Fruit fly (Drosophila melanogaster) whole organism, embryonic: ENCODE results near the gene Dtg.

Experiments
- Awh ChIP-seq: fragments of 200-800 bp; sonication (Bioruptor generic); IDR thresholded peaks from 2 replicates; pipeline ENCODE4, ENCODE4 v1.3.6; 2022; ENCODE audit warnings: missing biosample characterization, missing genetic modification characterization
- CG12236 ChIP-seq: fragments of 200-800 bp; sonication (Bioruptor generic); optimal IDR thresholded peaks from 2 replicates; lab custom pipeline; 2016; ENCODE audit warnings: missing biosample characterization, missing genetic modification characterization
- CG1233 ChIP-seq: fragments of 200-800 bp; sonication (Bioruptor generic); optimal IDR thresholded peaks from 4 replicates; lab custom pipeline; 2018; ENCODE audit warnings: missing biosample characterization, mild to moderate bottlenecking, missing genetic modification characterization
- CG12769 ChIP-seq: fragments of 200-800 bp; sonication (Bioruptor generic); optimal IDR thresholded peaks from 2 replicates; lab custom pipeline; 2019; ENCODE audit warnings: missing biosample characterization, mild to moderate bottlenecking, missing genetic modification characterization, moderate library complexity
- CG15269 ChIP-seq: fragments of 200-800 bp; sonication (Bioruptor generic); optimal IDR thresholded peaks from 2 replicates; lab custom pipeline; 2018; ENCODE audit warnings: missing biosample characterization, mild to moderate bottlenecking, missing genetic modification characterization, moderate library complexity
- CG15479 ChIP-seq: fragments of 200-800 bp; sonication (Bioruptor generic); optimal IDR thresholded peaks from 3 replicates; lab custom pipeline; 2019; ENCODE audit warnings: missing biosample characterization, mild to moderate bottlenecking, missing genetic modification characterization, moderate library complexity
- CG1602 ChIP-seq: fragments of 200-800 bp; sonication (Bioruptor generic); optimal IDR thresholded peaks from 3 replicates; lab custom pipeline; 2016; ENCODE audit warnings: missing biosample characterization, missing genetic modification characterization
- CG16813 ChIP-seq: fragments of 200-800 bp; sonication (Bioruptor generic); IDR thresholded peaks from 3 replicates; pipeline ENCODE4 v1.3.6; 2022; ENCODE audit warnings: missing biosample characterization, missing genetic modification characterization; ENCODE audit not compliant: partially characterized antibody
- CG17186 ChIP-seq: fragments of 200-800 bp; sonication (Bioruptor generic); optimal IDR thresholded peaks from 3 replicates; lab custom pipeline; 2017; ENCODE audit warnings: missing biosample characterization, missing genetic modification reagents, missing genetic modification characterization
- CG3065 ChIP-seq: fragments of 200-800 bp; sonication (Bioruptor generic); optimal IDR thresholded peaks from 2 replicates; lab custom pipeline; 2016; ENCODE audit warnings: missing biosample characterization, missing genetic modification characterization
- CG33557 ChIP-seq: fragments of 200-800 bp; sonication (Bioruptor generic); optimal IDR thresholded peaks from 2 replicates; lab custom pipeline; 2019; ENCODE audit warnings: missing biosample characterization, mild to moderate bottlenecking, missing genetic modification characterization, moderate library complexity
- CG34376 ChIP-seq: fragments of 200-800 bp; sonication (Bioruptor generic); optimal IDR thresholded peaks from 2 replicates; lab custom pipeline; 2018; ENCODE audit warnings: missing biosample characterization, mild to moderate bottlenecking, missing genetic modification characterization
- CG4424 ChIP-seq: fragments of 200-800 bp; sonication (Bioruptor generic); optimal IDR thresholded peaks from 3 replicates; lab custom pipeline; 2016; ENCODE audit warnings: missing biosample characterization, missing genetic modification characterization
- CG6654 ChIP-seq: fragments of 200-800 bp; sonication (Bioruptor generic); optimal IDR thresholded peaks from 2 replicates; lab custom pipeline; 2017; ENCODE audit warnings: missing biosample characterization, mild to moderate bottlenecking, missing genetic modification characterization
- CG6791 ChIP-seq: fragments of 200-800 bp; sonication (Bioruptor generic); IDR thresholded peaks from 3 replicates; pipeline ENCODE4 v1.3.6; 2022; ENCODE audit warnings: missing biosample characterization, missing genetic modification characterization; ENCODE audit not compliant: partially characterized antibody
- CG7271 ChIP-seq: fragments of 200-800 bp; sonication (Bioruptor generic); optimal IDR thresholded peaks from 2 replicates; lab custom pipeline; 2018; ENCODE audit warnings: missing biosample characterization, mild to moderate bottlenecking, missing genetic modification characterization, moderate library complexity
- Camta ChIP-seq: fragments of 200-800 bp; sonication (Bioruptor generic); optimal IDR thresholded peaks from 2 replicates; lab custom pipeline; 2016; ENCODE audit warnings: missing biosample characterization, missing genetic modification characterization
- Dref ChIP-seq: fragments of 200-800 bp; sonication (Bioruptor generic); IDR thresholded peaks from 2 replicates; pipeline ENCODE4 v1.3.6; 2022; ENCODE audit warnings: missing biosample characterization, missing genetic modification characterization
- E2f2 ChIP-seq: fragments of 200-800 bp; sonication (Bioruptor generic); IDR thresholded peaks from 2 replicates; pipeline ENCODE4 v1.3.6; 2022; ENCODE audit warnings: missing biosample characterization, missing genetic modification characterization
- Ets97D ChIP-seq: fragments of 200-800 bp; sonication (Bioruptor generic); optimal IDR thresholded peaks from 3 replicates; lab custom pipeline; 2016; ENCODE audit warnings: missing biosample characterization, missing genetic modification characterization
- Gsc ChIP-seq: fragments of 200-800 bp; sonication (Bioruptor generic); IDR thresholded peaks from 2 replicates; pipeline ENCODE4 v1.3.6; 2022; ENCODE audit warnings: missing biosample characterization, missing genetic modification characterization
- HLH4C ChIP-seq: fragments of 200-800 bp; sonication (Bioruptor generic); IDR thresholded peaks from 3 replicates; pipeline ENCODE4 v1.3.6; 2022; ENCODE audit warnings: missing biosample characterization, missing genetic modification characterization; ENCODE audit not compliant: partially characterized antibody
- HmgD ChIP-seq: fragments of 200-800 bp; sonication (Bioruptor generic); optimal IDR thresholded peaks from 3 replicates; lab custom pipeline; 2016; ENCODE audit warnings: missing biosample characterization, missing genetic modification characterization
- Kr ChIP-seq: fragments of 200-800 bp; sonication (Bioruptor generic); optimal IDR thresholded peaks from 2 replicates; lab custom pipeline; 2017; ENCODE audit warnings: missing biosample characterization, mild to moderate bottlenecking, missing genetic modification characterization
- Nf-YC ChIP-seq: fragments of 200-800 bp; optimal IDR thresholded peaks from 3 replicates; lab custom pipeline; 2019; ENCODE audit warnings: missing biosample characterization, mild to moderate bottlenecking, missing genetic modification characterization, moderate library complexity
- Poxn ChIP-seq: fragments of 200-800 bp; sonication (Bioruptor generic); IDR thresholded peaks from 2 replicates; pipeline ENCODE4 v1.3.6; 2022; ENCODE audit warnings: missing biosample characterization, missing genetic modification characterization
- Sox102F ChIP-seq: fragments of 200-800 bp; sonication (Bioruptor generic); optimal IDR thresholded peaks from 2 replicates; lab custom pipeline; 2018; ENCODE audit warnings: missing biosample characterization, mild to moderate bottlenecking, missing genetic modification characterization, moderate library complexity
- Stat92E ChIP-seq, 3 experiments: fragments of >200 bp in 2 of 3; fragments of 200-800 bp in 1 of 3; sonication (Bioruptor generic) in 1 of 3; optimal IDR thresholded peaks; 2 replicates each; lab custom pipeline; 2017 to 2019; ENCODE audit warnings: missing biosample characterization in 3 of 3, missing genetic modification characterization in 3 of 3, mild to moderate bottlenecking in 1 of 3, moderate library complexity in 1 of 3
- TFAM ChIP-seq: fragments of 200-800 bp; sonication (Bioruptor generic); optimal IDR thresholded peaks from 2 replicates; lab custom pipeline; 2017; ENCODE audit warnings: missing biosample characterization, missing genetic modification characterization, inconsistent platforms
- abd-A ChIP-seq: fragments of 200-800 bp; sonication (Bioruptor generic); optimal IDR thresholded peaks from 3 replicates; lab custom pipeline; 2019; ENCODE audit warnings: missing biosample characterization, mild to moderate bottlenecking, missing genetic modification characterization, moderate library complexity
- corto ChIP-seq: fragments of 200-800 bp; sonication (Bioruptor generic); optimal IDR thresholded peaks from 2 replicates; lab custom pipeline; 2016; ENCODE audit warnings: missing biosample characterization, mild to moderate bottlenecking, missing genetic modification characterization, moderate library complexity
- dpn ChIP-seq, 2 experiments: fragments of 200-800 bp; sonication (Bioruptor generic); optimal IDR thresholded peaks; 3 replicates each; lab custom pipeline; 2016; ENCODE audit warnings: missing biosample characterization in 2 of 2, missing genetic modification characterization in 2 of 2
- ewg ChIP-seq: fragments of 200-800 bp; sonication (Bioruptor generic); optimal IDR thresholded peaks from 3 replicates; lab custom pipeline; 2017; ENCODE audit warnings: mild to moderate bottlenecking, missing biosample characterization, missing genetic modification reagents, missing genetic modification characterization
- exex ChIP-seq: fragments of 200-800 bp; sonication (Bioruptor generic); optimal IDR thresholded peaks from 4 replicates; lab custom pipeline; 2018; ENCODE audit warnings: missing biosample characterization, mild to moderate bottlenecking, missing genetic modification characterization, moderate library complexity
- gcm ChIP-seq: fragments of 200-800 bp; sonication (Bioruptor generic); optimal IDR thresholded peaks from 2 replicates; lab custom pipeline; 2019; ENCODE audit warnings: missing biosample characterization, mild to moderate bottlenecking, missing genetic modification characterization, moderate library complexity
- grau ChIP-seq: fragments of 200-800 bp; optimal IDR thresholded peaks from 3 replicates; lab custom pipeline; 2019; ENCODE audit warnings: missing biosample characterization, mild to moderate bottlenecking, missing genetic modification characterization, moderate library complexity
- gsb-n ChIP-seq: fragments of 200-800 bp; sonication (Bioruptor generic); optimal IDR thresholded peaks from 3 replicates; lab custom pipeline; 2018; ENCODE audit warnings: missing biosample characterization, mild to moderate bottlenecking, missing genetic modification characterization
- hkb ChIP-seq, 2 experiments: fragments of 200-800 bp in 1 of 2; fragments of >200 bp in 1 of 2; sonication (Bioruptor generic) in 1 of 2; IDR thresholded peaks in 1 of 2; optimal IDR thresholded peaks in 1 of 2; 2 replicates each; pipeline versions ENCODE4 v1.3.6 to Lab custom; 2017 to 2022; ENCODE audit warnings: missing biosample characterization in 1 of 2, missing genetic modification characterization in 1 of 2
- kni ChIP-seq: fragments of 200-800 bp; sonication (Bioruptor generic); optimal IDR thresholded peaks from 3 replicates; lab custom pipeline; 2017; ENCODE audit warnings: mild to moderate bottlenecking, missing biosample characterization, missing genetic modification reagents, missing genetic modification characterization
- nerfin-1 ChIP-seq: fragments of 200-800 bp; sonication (Bioruptor generic); optimal IDR thresholded peaks from 3 replicates; lab custom pipeline; 2019; ENCODE audit warnings: missing biosample characterization, mild to moderate bottlenecking, missing genetic modification characterization, moderate library complexity
- org-1 ChIP-seq: fragments of 200-800 bp; sonication (Bioruptor generic); optimal IDR thresholded peaks from 2 replicates; lab custom pipeline; 2017; ENCODE audit warnings: missing biosample characterization, missing genetic modification characterization
- sens ChIP-seq: fragments of 200-800 bp; sonication (Bioruptor generic); peaks from one replicate; lab custom pipeline; 2016; ENCODE audit warnings: missing biosample characterization, missing genetic modification characterization
- slbo ChIP-seq: fragments of 200-800 bp; sonication (Bioruptor generic); IDR thresholded peaks from 2 replicates; pipeline ENCODE4 v1.3.6; 2022; ENCODE audit warnings: missing biosample characterization, missing genetic modification characterization
- sqz ChIP-seq: fragments of 200-800 bp; sonication (Bioruptor generic); optimal IDR thresholded peaks from 3 replicates; lab custom pipeline; 2018; ENCODE audit warnings: missing biosample characterization, mild to moderate bottlenecking, missing genetic modification characterization
- sr ChIP-seq: fragments of 200-800 bp; sonication (Bioruptor generic); IDR thresholded peaks from 3 replicates; pipeline ENCODE4 v1.3.6; 2022; ENCODE audit warnings: missing biosample characterization, missing genetic modification characterization
- twi ChIP-seq: fragments of 200-800 bp; optimal IDR thresholded peaks from 2 replicates; lab custom pipeline; 2019; ENCODE audit warnings: missing biosample characterization, mild to moderate bottlenecking, missing genetic modification characterization, moderate library complexity
- unc-4 ChIP-seq: fragments of 200-800 bp; sonication (Bioruptor generic); IDR thresholded peaks from 2 replicates; pipeline ENCODE4 v1.3.6; 2022; ENCODE audit warnings: missing biosample characterization, missing genetic modification characterization; ENCODE audit not compliant: partially characterized antibody
- vvl ChIP-seq: fragments of 200-800 bp; sonication (Bioruptor generic); IDR thresholded peaks from 2 replicates; pipeline ENCODE4 v1.3.6; 2022; ENCODE audit warnings: missing biosample characterization, missing genetic modification characterization

Dtg gene

DNA sequence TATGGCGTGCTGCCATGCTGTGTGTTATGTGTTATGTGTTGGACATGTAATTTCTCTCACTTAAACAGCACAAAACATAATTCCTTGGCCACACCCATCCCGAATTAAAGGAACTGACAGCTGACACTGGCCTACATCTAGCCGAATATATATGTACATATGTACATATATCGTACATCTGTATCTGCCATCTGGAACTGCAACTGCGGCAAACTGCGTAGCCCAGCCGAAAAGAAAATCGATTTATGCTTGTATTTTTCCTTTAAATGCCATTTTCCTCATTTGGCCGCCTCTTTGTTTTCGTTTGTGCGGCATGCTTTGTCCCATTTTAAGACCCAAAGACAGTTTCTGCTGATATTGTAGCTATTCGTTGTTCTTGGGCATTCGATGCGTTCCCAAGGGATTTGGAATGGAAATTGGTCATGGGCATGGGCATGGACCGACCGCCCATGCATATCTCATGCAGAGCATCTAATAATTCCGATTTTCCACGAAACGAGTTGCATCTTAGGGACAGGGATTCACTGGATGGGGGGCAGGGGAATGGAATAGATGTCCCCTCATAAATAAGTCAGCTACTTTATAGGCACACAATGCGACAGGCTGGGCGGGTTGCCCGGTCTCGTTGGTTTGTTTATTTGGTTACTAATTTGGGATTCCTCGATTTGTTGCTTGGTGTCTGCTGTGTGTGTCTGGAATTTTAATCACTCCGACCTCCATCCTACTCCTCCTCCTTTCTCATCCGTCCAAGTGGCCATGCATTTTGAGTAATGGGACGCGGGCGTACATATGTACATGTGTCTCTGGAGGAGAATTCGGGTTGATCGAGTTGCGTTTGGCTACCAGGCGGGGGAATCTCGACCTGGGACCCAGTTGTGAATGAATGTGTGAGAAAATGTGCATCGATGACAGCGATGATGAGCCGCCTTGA, 1.5 kb downstream of the Dtg start (continued):
- TF ChIP-seq Dref (GFP tag; lab: Robert Waterston, UW) (no peak), E2f2 (no peak), nerfin-1 (no peak), CG3065 (GFP tag; lab: Kevin White, UChicago) (no peak), gcm (GFP tag; lab: Kevin White, UChicago) (no peak), ewg (GFP tag; lab: Kevin White, UChicago) (no peak), CG34376 (no peak), org-1 (GFP tag; lab: Kevin White, UChicago) (no peak), CG12236 (GFP tag; lab: Kevin White, UChicago) (no peak), HLH4C (GFP tag; lab: Robert Waterston, UW) (no peak), CG6654 (GFP tag; lab: Kevin White, UChicago) (no peak), CG15269 (tag; lab: Kevin White, UChicago) (no peak), CG1602 (GFP tag; lab: Kevin White, UChicago) (no peak), kni (peak; percentile 94), CG16813 (0 out of 3 replicates have a peak, but pooled peaks have one; percentile 14), Gsc (no peak), CG17186 (GFP tag; lab: Kevin White, UChicago) (no peak), Stat92E (GFP tag; optimal IDR thresholded peaks at IDR 0.05; lab: Kevin White, UChicago) (peak in 1 of 3 experiments; percentile 98), CG1233 (GFP tag; lab: Kevin White, UChicago) (no peak), unc-4 (GFP tag; lab: Robert Waterston, UW) (no peak), CG6791 (GFP tag; lab: Robert Waterston, UW) (no peak), CG12769 (tag; lab: Kevin White, UChicago) (peak; percentile 30), Ets97D (no peak), grau (tag; lab: Kevin White, UChicago) (no peak), HmgD (GFP tag; lab: Kevin White, UChicago) (no peak), TFAM (GFP tag; lab: Kevin White, UChicago) (no peak), Kr (GFP tag; lab: Kevin White, UChicago) (peak; percentile 1), sens (GFP tag; lab: Kevin White, UChicago) (peak; percentile 24), Nf-YC (tag; lab: Kevin White, UChicago) (no peak), dpn (GFP tag; optimal IDR thresholded peaks at IDR 0.05; lab: Kevin White, UChicago) (no peak), Poxn (no peak), abd-A (tag; lab: Kevin White, UChicago) (peak; percentile 90), twi (peak; percentile 98), CG7271 (tag; lab: Kevin White, UChicago) (no peak), CG33557 (GFP tag; lab: Kevin White, UChicago) (peak; percentile 3), Camta (GFP tag; lab: Kevin White, UChicago) (no peak), CG15479 (GFP tag; lab: Kevin White, UChicago) (no peak), gsb-n (peak; percentile 57), CG4424 (GFP tag; lab: Kevin White, UChicago) (no peak), corto (no peak), slbo (GFP tag; lab: Robert Waterston, UW) (no peak), sr (no peak), Awh (GFP tag; lab: Robert Waterston, UW) (no peak), Sox102F (GFP tag; lab: Kevin White, UChicago) (no peak), exex (tag; lab: Kevin White, UChicago) (no peak), sqz (GFP tag; lab: Kevin White, UChicago) (no peak), vvl (GFP tag; lab: Robert Waterston, UW) (peak; percentile 66; the same call in 1 of the 2 replicates), hkb (optimal IDR thresholded peaks at IDR 0.05; lab: Kevin White, UChicago) (no peak), hkb (GFP tag; IDR thresholded peaks at IDR 0.05; lab: Robert Waterston, UW) (no peak)
